Comparison of ENCODE assay signal across 1 fruit fly cellular context in the genomic region with DNA sequence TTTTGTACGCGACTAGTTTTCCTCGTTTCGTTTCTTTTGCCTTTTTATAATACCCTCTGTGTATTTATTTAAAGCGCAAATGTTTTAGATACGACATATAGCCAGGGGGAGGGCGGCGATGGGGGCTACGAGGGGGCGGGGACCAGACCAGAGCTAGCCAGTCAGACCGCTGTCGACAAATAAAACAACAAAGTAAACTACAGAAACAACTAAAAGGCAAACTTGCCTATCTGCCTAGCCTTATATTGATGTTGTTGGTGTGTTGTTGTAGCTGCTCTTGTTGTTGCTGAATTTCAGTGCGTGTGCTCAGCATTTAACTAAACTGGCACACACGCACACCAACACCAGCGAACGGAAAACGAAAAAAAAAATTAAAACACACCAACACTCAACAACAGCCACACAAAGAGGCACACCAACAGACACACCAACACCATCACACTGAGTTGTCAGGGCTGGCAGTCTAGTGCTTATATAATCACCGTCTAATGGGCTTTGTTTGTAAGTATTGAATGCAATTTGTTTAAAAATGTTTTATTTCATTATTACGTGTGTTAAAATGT.
A peak's percentile ranks its signal among the peaks of the same experiment; 100 is the strongest.
TF ChIP-seq lines count a peak whose summit lies in the region.

No protein-coding gene starts in this region.

TF ChIP-seq in whole organism, embryonic, 481 proteins besides CTCF, POLR2A, EP300 and RAD21 (continued from another document and continues in another):
- TF ChIP-seq gsb-n (tag; optimal IDR thresholded peaks at IDR 0.05; lab: Kevin White, UChicago) (no peak), NFAT (GFP tag; IDR thresholded peaks at IDR 0.05; lab: Robert Waterston, UW) (0 out of 2 replicates have a peak, but pooled peaks have one; percentile 23), insv (GFP tag; optimal IDR thresholded peaks at IDR 0.05; lab: Kevin White, UChicago) (peak in 1 of 2 experiments; percentile 40), Dip2 (GFP tag; IDR thresholded peaks at IDR 0.05; lab: Robert Waterston, UW) (no peak), Dip3 (GFP tag; optimal IDR thresholded peaks at IDR 0.05; lab: Kevin White, UChicago) (no peak), CG11560 (tag; IDR thresholded peaks at IDR 0.05; lab: Robert Waterston, UW) (no peak), CG8359 (GFP tag; optimal IDR thresholded peaks at IDR 0.05; lab: Kevin White, UChicago; ENCODE audit: borderline replicate concordance) (peak; percentile 1), dpn (GFP tag; optimal IDR thresholded peaks at IDR 0.05; lab: Kevin White, UChicago) (no peak), Pdp1 (GFP tag; optimal IDR thresholded peaks at IDR 0.05; lab: Kevin White, UChicago) (peak in 1 of 2 experiments; percentile 99), az2 (GFP tag; optimal IDR thresholded peaks at IDR 0.05; lab: Kevin White, UChicago) (no peak), CG12104 (GFP tag; optimal IDR thresholded peaks at IDR 0.05; lab: Kevin White, UChicago) (peak; percentile 52), CG12236 (GFP tag; optimal IDR thresholded peaks at IDR 0.05; lab: Kevin White, UChicago) (no peak), Lhr (GFP tag; optimal IDR thresholded peaks at IDR 0.05; lab: Kevin White, UChicago) (no peak), CG10462 (GFP tag; optimal IDR thresholded peaks at IDR 0.05; lab: Kevin White, UChicago) (no peak), CG14441 (GFP tag; IDR thresholded peaks at IDR 0.05; lab: Robert Waterston, UW) (peak; percentile 30; the same call in 1 of the 2 replicates), Ssrp (tag; optimal IDR thresholded peaks at IDR 0.05; lab: Kevin White, UChicago) (no peak), CG2678 (tag; optimal IDR thresholded peaks at IDR 0.05; lab: Kevin White, UChicago) (peak; percentile 33), CG10274 (GFP tag; optimal IDR thresholded peaks at IDR 0.05; lab: Kevin White, UChicago) (no peak), CG5245 (GFP tag; optimal IDR thresholded peaks at IDR 0.05; lab: Kevin White, UChicago) (no peak), HLHmδ (GFP tag; optimal IDR thresholded peaks at IDR 0.05; lab: Kevin White, UChicago) (no peak), CG5180 (GFP tag; optimal IDR thresholded peaks at IDR 0.05; lab: Kevin White, UChicago) (peak; percentile 13), CG11723 (GFP tag; optimal IDR thresholded peaks at IDR 0.05; lab: Kevin White, UChicago) (no peak), chm (GFP tag; IDR thresholded peaks at IDR 0.05; lab: Robert Waterston, UW) (peak; percentile 68; the same call in 1 of the 2 replicates), Bteb2 (GFP tag; optimal IDR thresholded peaks at IDR 0.05; lab: Kevin White, UChicago) (no peak), CG8290 (GFP tag; optimal IDR thresholded peaks at IDR 0.05; lab: Kevin White, UChicago) (no peak), CG8290 (tag; optimal IDR thresholded peaks at IDR 0.05; lab: Kevin White, UChicago) (peak in 1 of 2 experiments; percentile 60), fd64A (GFP tag; optimal IDR thresholded peaks at IDR 0.05; lab: Kevin White, UChicago) (peak; percentile 28), CG1529 (GFP tag; optimal IDR thresholded peaks at IDR 0.05; lab: Kevin White, UChicago) (no peak), CG13624 (GFP tag; optimal IDR thresholded peaks at IDR 0.05; lab: Kevin White, UChicago) (peak; percentile 35), CG6254 (GFP tag; optimal IDR thresholded peaks at IDR 0.05; lab: Kevin White, UChicago) (no peak), CG15479 (GFP tag; optimal IDR thresholded peaks at IDR 0.05; lab: Kevin White, UChicago) (no peak), Dek (tag; optimal IDR thresholded peaks at IDR 0.05; lab: Kevin White, UChicago) (peak; percentile 1), trh (GFP tag; optimal IDR thresholded peaks at IDR 0.05; lab: Kevin White, UChicago) (no peak), CkIIα-i1 (GFP tag; IDR thresholded peaks at IDR 0.05; lab: Robert Waterston, UW) (no peak), CG31388 (GFP tag; optimal IDR thresholded peaks at IDR 0.05; lab: Kevin White, UChicago) (no peak), dan (GFP tag; IDR thresholded peaks at IDR 0.05; lab: Robert Waterston, UW) (no peak), en (GFP tag; optimal IDR thresholded peaks at IDR 0.05; lab: Kevin White, UChicago) (no peak), slbo (GFP tag; IDR thresholded peaks at IDR 0.05; lab: Robert Waterston, UW) (no peak), CG10431 (GFP tag; optimal IDR thresholded peaks at IDR 0.05; lab: Kevin White, UChicago) (no peak), trem (tag; optimal IDR thresholded peaks at IDR 0.05; lab: Kevin White, UChicago) (no peak), otp (GFP tag; IDR thresholded peaks at IDR 0.05; lab: Robert Waterston, UW) (0 out of 3 replicates have a peak, but pooled peaks have one; percentile 36), BtbVII (GFP tag; optimal IDR thresholded peaks at IDR 0.05; lab: Kevin White, UChicago) (no peak), CG10543 (GFP tag; optimal IDR thresholded peaks at IDR 0.05; lab: Kevin White, UChicago) (peak; percentile 89), CoRest (tag; optimal IDR thresholded peaks at IDR 0.05; lab: Kevin White, UChicago) (no peak), seq (GFP tag; IDR thresholded peaks at IDR 0.05; lab: Robert Waterston, UW) (peak; percentile 40; the same call in 1 of the 2 replicates), fd96Cb (tag; optimal IDR thresholded peaks at IDR 0.05; lab: Kevin White, UChicago) (no peak), E2f1 (GFP tag; IDR thresholded peaks at IDR 0.05; lab: Robert Waterston, UW) (no peak), CG2116 (GFP tag; optimal IDR thresholded peaks at IDR 0.05; lab: Kevin White, UChicago) (no peak), CG32767 (GFP tag; IDR thresholded peaks at IDR 0.05; lab: Robert Waterston, UW) (no peak), Fer3 (tag; optimal IDR thresholded peaks at IDR 0.05; lab: Kevin White, UChicago) (peak; percentile 10), Med (GFP tag; lab: Kevin White, UChicago) (peak; percentile 81), kah (GFP tag; optimal IDR thresholded peaks at IDR 0.05; lab: Kevin White, UChicago) (no peak), bowl (GFP tag; IDR thresholded peaks at IDR 0.05; lab: Robert Waterston, UW) (no peak), CG13123 (GFP tag; optimal IDR thresholded peaks at IDR 0.05; lab: Kevin White, UChicago) (no peak), CG4424 (GFP tag; optimal IDR thresholded peaks at IDR 0.05; lab: Kevin White, UChicago) (no peak), ash1 (GFP tag; optimal IDR thresholded peaks at IDR 0.05; lab: Kevin White, UChicago) (no peak), CG1647 (GFP tag; optimal IDR thresholded peaks at IDR 0.05; lab: Kevin White, UChicago) (peak; percentile 18), Ets65A (GFP tag; lab: Kevin White, UChicago) (peak; percentile 80), CG10565 (GFP tag; optimal IDR thresholded peaks at IDR 0.05; lab: Kevin White, UChicago) (no peak), dati (GFP tag; IDR thresholded peaks at IDR 0.05; lab: Robert Waterston, UW) (no peak), CG3407 (GFP tag; optimal IDR thresholded peaks at IDR 0.05; lab: Kevin White, UChicago) (no peak), abd-A (tag; optimal IDR thresholded peaks at IDR 0.05; lab: Kevin White, UChicago) (peak; percentile 58), Hr78 (GFP tag; optimal IDR thresholded peaks at IDR 0.05; lab: Kevin White, UChicago) (no peak), CG10267 (tag; optimal IDR thresholded peaks at IDR 0.05; lab: Kevin White, UChicago) (no peak), usp (GFP tag; optimal IDR thresholded peaks at IDR 0.05; lab: Kevin White, UChicago) (no peak), gcm (GFP tag; optimal IDR thresholded peaks at IDR 0.05; lab: Kevin White, UChicago) (no peak), toy (GFP tag; IDR thresholded peaks at IDR 0.05; lab: Robert Waterston, UW) (no peak), Oaz (GFP tag; IDR thresholded peaks at IDR 0.05; lab: Robert Waterston, UW) (no peak), CG14860 (GFP tag; IDR thresholded peaks at IDR 0.05; lab: Robert Waterston, UW; ENCODE audit: partially characterized antibody) (no peak), CG7786 (GFP tag; optimal IDR thresholded peaks at IDR 0.05; lab: Kevin White, UChicago) (no peak), tll (GFP tag; optimal IDR thresholded peaks at IDR 0.05; lab: Kevin White, UChicago) (no peak), H15 (GFP tag; IDR thresholded peaks at IDR 0.05; lab: Robert Waterston, UW) (no peak), CrebB (tag; optimal IDR thresholded peaks at IDR 0.05; lab: Kevin White, UChicago) (peak; percentile 45), dmrt99B (tag; optimal IDR thresholded peaks at IDR 0.05; lab: Kevin White, UChicago) (peak; percentile 20), sqz (GFP tag; optimal IDR thresholded peaks at IDR 0.05; lab: Kevin White, UChicago) (peak; percentile 89), CG7745 (tag; optimal IDR thresholded peaks at IDR 0.05; lab: Kevin White, UChicago) (no peak), Bdp1 (GFP tag; optimal IDR thresholded peaks at IDR 0.05; lab: Kevin White, UChicago) (no peak), onecut (GFP tag; IDR thresholded peaks at IDR 0.05; lab: Robert Waterston, UW) (no peak), CG3065 (GFP tag; optimal IDR thresholded peaks at IDR 0.05; lab: Kevin White, UChicago) (no peak), chn (GFP tag; optimal IDR thresholded peaks at IDR 0.05; lab: Kevin White, UChicago) (no peak), Eip74EF (GFP tag; optimal IDR thresholded peaks at IDR 0.05; lab: Kevin White, UChicago) (peak in 1 of 2 experiments; percentile 8), Dp (GFP tag; optimal IDR thresholded peaks at IDR 0.05; lab: Kevin White, UChicago) (no peak), org-1 (GFP tag; optimal IDR thresholded peaks at IDR 0.05; lab: Kevin White, UChicago) (peak; percentile 43), CG17912 (GFP tag; optimal IDR thresholded peaks at IDR 0.05; lab: Kevin White, UChicago) (no peak), Lpt (GFP tag; optimal IDR thresholded peaks at IDR 0.05; lab: Kevin White, UChicago) (no peak), ro (GFP tag; IDR thresholded peaks at IDR 0.05; lab: Robert Waterston, UW) (no peak), CG13424 (tag; optimal IDR thresholded peaks at IDR 0.05; lab: Kevin White, UChicago) (no peak), Antp (GFP tag; optimal IDR thresholded peaks at IDR 0.05; lab: Kevin White, UChicago) (no peak), psq (GFP tag; optimal IDR thresholded peaks at IDR 0.05; lab: Kevin White, UChicago) (no peak), crc (GFP tag; optimal IDR thresholded peaks at IDR 0.05; lab: Kevin White, UChicago) (no peak), CG8765 (GFP tag; IDR thresholded peaks at IDR 0.05; lab: Robert Waterston, UW) (no peak), gro (GFP tag; optimal IDR thresholded peaks at IDR 0.05; lab: Kevin White, UChicago) (peak; percentile 61), CG7357 (GFP tag; IDR thresholded peaks at IDR 0.05; lab: Robert Waterston, UW) (no peak), Taf1 (GFP tag; IDR thresholded peaks at IDR 0.05; lab: Robert Waterston, UW) (no peak), CG16863 (GFP tag; optimal IDR thresholded peaks at IDR 0.05; lab: Kevin White, UChicago) (no peak), Ravus (GFP tag; IDR thresholded peaks at IDR 0.05; lab: Robert Waterston, UW) (no peak), Six4 (GFP tag; optimal IDR thresholded peaks at IDR 0.05; lab: Kevin White, UChicago) (no peak), Usf (GFP tag; optimal IDR thresholded peaks at IDR 0.05; lab: Kevin White, UChicago) (no peak), CG11456 (GFP tag; IDR thresholded peaks at IDR 0.05; lab: Robert Waterston, UW) (0 out of 3 replicates have a peak, but pooled peaks have one; percentile 32), CG16813 (GFP tag; IDR thresholded peaks at IDR 0.05; lab: Robert Waterston, UW; ENCODE audit: partially characterized antibody) (no peak), Dbx (GFP tag; IDR thresholded peaks at IDR 0.05; lab: Robert Waterston, UW) (peak; percentile 27; the same call in 1 of the 3 replicates), CG11093 (GFP tag; IDR thresholded peaks at IDR 0.05; lab: Robert Waterston, UW) (no peak), ftz-f1 (GFP tag; optimal IDR thresholded peaks at IDR 0.05; lab: Kevin White, UChicago) (no peak), knrl (GFP tag; IDR thresholded peaks at IDR 0.05; lab: Robert Waterston, UW; ENCODE audit: partially characterized antibody) (no peak), hbn (GFP tag; IDR thresholded peaks at IDR 0.05; lab: Robert Waterston, UW; ENCODE audit: partially characterized antibody) (no peak), CG8388 (GFP tag; optimal IDR thresholded peaks at IDR 0.05; lab: Kevin White, UChicago) (no peak), CG2199 (GFP tag; IDR thresholded peaks at IDR 0.05; lab: Robert Waterston, UW) (no peak), CG2712 (tag; optimal IDR thresholded peaks at IDR 0.05; lab: Kevin White, UChicago) (no peak), gem (tag; optimal IDR thresholded peaks at IDR 0.05; lab: Kevin White, UChicago) (peak; percentile 32), CG4404 (GFP tag; IDR thresholded peaks at IDR 0.05; lab: Robert Waterston, UW) (no peak), mld (GFP tag; IDR thresholded peaks at IDR 0.05; lab: Robert Waterston, UW; ENCODE audit: partially characterized antibody) (no peak), Dref (GFP tag; IDR thresholded peaks at IDR 0.05; lab: Robert Waterston, UW) (no peak), CG7839 (tag; optimal IDR thresholded peaks at IDR 0.05; lab: Kevin White, UChicago) (no peak), Neu2 (GFP tag; optimal IDR thresholded peaks at IDR 0.05; lab: Kevin White, UChicago; ENCODE audit: borderline replicate concordance) (no peak), CG7963 (GFP tag; IDR thresholded peaks at IDR 0.05; lab: Robert Waterston, UW; ENCODE audit: partially characterized antibody) (no peak), CG2202 (tag; optimal IDR thresholded peaks at IDR 0.05; lab: Kevin White, UChicago) (no peak), run (tag; optimal IDR thresholded peaks at IDR 0.05; lab: Kevin White, UChicago) (no peak), Hmx (GFP tag; optimal IDR thresholded peaks at IDR 0.05; lab: Kevin White, UChicago) (no peak), kay (GFP tag; optimal IDR thresholded peaks at IDR 0.05; lab: Kevin White, UChicago) (peak; percentile 37), pzg (GFP tag; optimal IDR thresholded peaks at IDR 0.05; lab: Kevin White, UChicago) (no peak), CG1792 (GFP tag; optimal IDR thresholded peaks at IDR 0.05; lab: Kevin White, UChicago) (no peak), CG9797 (GFP tag; optimal IDR thresholded peaks at IDR 0.05; lab: Kevin White, UChicago) (no peak), CG33557 (GFP tag; optimal IDR thresholded peaks at IDR 0.05; lab: Kevin White, UChicago) (peak; percentile 19), Rfx (GFP tag; IDR thresholded peaks at IDR 0.05; lab: Robert Waterston, UW) (no peak), CG15514 (GFP tag; optimal IDR thresholded peaks at IDR 0.05; lab: Kevin White, UChicago) (no peak), emc (GFP tag; optimal IDR thresholded peaks at IDR 0.05; lab: Kevin White, UChicago) (no peak), vvl (GFP tag; IDR thresholded peaks at IDR 0.05; lab: Robert Waterston, UW) (no peak), al (GFP tag; IDR thresholded peaks at IDR 0.05; lab: Robert Waterston, UW) (no peak), CG30020 (tag; optimal IDR thresholded peaks at IDR 0.05; lab: Kevin White, UChicago) (no peak)
